Fruit fly (Drosophila melanogaster) whole organism, pupa: ENCODE results near the gene CG11836.

Source experiments
- CG10348 ChIP-seq: fragments of 200-800 bp; sonication (Bioruptor generic); IDR thresholded peaks from 2 replicates; pipeline ENCODE4 v1.3.6; 2022; ENCODE audit warnings: missing biosample characterization, missing genetic modification characterization
- CG12605 ChIP-seq: fragments of 200-800 bp; sonication (Bioruptor generic); IDR thresholded peaks from 2 replicates; pipeline ENCODE4 v1.3.6; 2022; ENCODE audit warnings: missing biosample characterization, missing genetic modification characterization
- CG13204 ChIP-seq: fragments of 200-800 bp; sonication (Bioruptor generic); optimal IDR thresholded peaks from 2 replicates; lab custom pipeline; 2018; ENCODE audit warnings: missing biosample characterization, mild to moderate bottlenecking, missing genetic modification characterization, moderate library complexity
- CG14655 ChIP-seq: fragments of 200-800 bp; sonication (Bioruptor generic); optimal IDR thresholded peaks from 3 replicates; lab custom pipeline; 2017; ENCODE audit warnings: mild to moderate bottlenecking, missing biosample characterization, missing genetic modification reagents, missing genetic modification characterization
- CG15710 ChIP-seq: fragments of 200-800 bp; sonication (Bioruptor generic); optimal IDR thresholded peaks from 2 replicates; lab custom pipeline; 2018; ENCODE audit warnings: missing biosample characterization, mild to moderate bottlenecking, missing genetic modification characterization, moderate library complexity
- CG17806 ChIP-seq: fragments of 200-800 bp; sonication (Bioruptor generic); optimal IDR thresholded peaks from 2 replicates; lab custom pipeline; 2018; ENCODE audit warnings: missing biosample characterization, mild to moderate bottlenecking, missing genetic modification characterization, moderate library complexity
- CG32121 ChIP-seq: fragments of 200-800 bp; sonication (Bioruptor generic); IDR thresholded peaks from 2 replicates; pipeline ENCODE4 v1.3.6; 2022; ENCODE audit warnings: missing biosample characterization, missing genetic modification characterization
- CG34367 ChIP-seq: fragments of 200-800 bp; sonication (Bioruptor generic); optimal IDR thresholded peaks from 2 replicates; lab custom pipeline; 2018; ENCODE audit warnings: missing biosample characterization, mild to moderate bottlenecking, missing genetic modification characterization
- CG4496 ChIP-seq: fragments of 200-800 bp; sonication (Bioruptor generic); IDR thresholded peaks from 3 replicates; pipeline ENCODE4 v1.3.6; 2022; ENCODE audit warnings: missing biosample characterization, missing genetic modification characterization
- CG8159 ChIP-seq: fragments of 200-800 bp; sonication (Bioruptor generic); optimal IDR thresholded peaks from 3 replicates; lab custom pipeline; 2018; ENCODE audit warnings: missing biosample characterization, mild to moderate bottlenecking, missing genetic modification characterization, moderate library complexity
- CG8301 ChIP-seq: fragments of 200-800 bp; sonication (Bioruptor generic); optimal IDR thresholded peaks from 2 replicates; lab custom pipeline; 2018; ENCODE audit warnings: missing biosample characterization, mild to moderate bottlenecking, missing genetic modification characterization
- CG9948 ChIP-seq: fragments of 200-800 bp; sonication (Bioruptor generic); optimal IDR thresholded peaks from 2 replicates; lab custom pipeline; 2018; ENCODE audit warnings: missing biosample characterization, mild to moderate bottlenecking, missing genetic modification characterization, moderate library complexity
- D1 ChIP-seq: fragments of 200-800 bp; sonication (Bioruptor generic); optimal IDR thresholded peaks from 2 replicates; lab custom pipeline; 2018; ENCODE audit warnings: missing biosample characterization, mild to moderate bottlenecking, missing genetic modification characterization, moderate library complexity
- EcR ChIP-seq: fragments of 200-800 bp; sonication (Bioruptor generic); optimal IDR thresholded peaks from 3 replicates; lab custom pipeline; 2019; ENCODE audit warnings: missing biosample characterization, missing genetic modification characterization, mild to moderate bottlenecking, moderate library complexity, missing genetic modification reagents
- Ets98B ChIP-seq: fragments of 200-800 bp; sonication (Bioruptor generic); IDR thresholded peaks from 2 replicates; pipeline ENCODE4 v1.3.6; 2022; ENCODE audit warnings: missing biosample characterization, missing genetic modification characterization
- Pif1A ChIP-seq: fragments of 200-800 bp; sonication (Bioruptor generic); optimal IDR thresholded peaks from 3 replicates; lab custom pipeline; 2016; ENCODE audit warnings: missing biosample characterization, missing genetic modification characterization
- Pif1B ChIP-seq: fragments of 200-800 bp; sonication (Bioruptor generic); optimal IDR thresholded peaks from 3 replicates; lab custom pipeline; 2016; ENCODE audit warnings: missing biosample characterization, missing genetic modification characterization
- Snoo ChIP-seq: fragments of 200-800 bp; sonication (Bioruptor generic); optimal IDR thresholded peaks from 3 replicates; lab custom pipeline; 2017; ENCODE audit warnings: missing biosample characterization, mild to moderate bottlenecking, missing genetic modification characterization, inconsistent platforms
- fd96Ca ChIP-seq: fragments of 200-800 bp; sonication (Bioruptor generic); IDR thresholded peaks from 3 replicates; pipeline ENCODE4 v1.3.6; 2022; ENCODE audit warnings: missing biosample characterization, missing genetic modification characterization
- gl ChIP-seq: fragments of 200-800 bp; sonication (Bioruptor generic); optimal IDR thresholded peaks from 2 replicates; lab custom pipeline; 2018; ENCODE audit warnings: missing biosample characterization, mild to moderate bottlenecking, missing genetic modification characterization
- rn ChIP-seq: fragments of 200-800 bp; sonication (Bioruptor generic); IDR thresholded peaks from 2 replicates; pipeline ENCODE4 v1.3.6; 2022; ENCODE audit warnings: missing biosample characterization, missing genetic modification characterization

Gene CG11836

DNA sequence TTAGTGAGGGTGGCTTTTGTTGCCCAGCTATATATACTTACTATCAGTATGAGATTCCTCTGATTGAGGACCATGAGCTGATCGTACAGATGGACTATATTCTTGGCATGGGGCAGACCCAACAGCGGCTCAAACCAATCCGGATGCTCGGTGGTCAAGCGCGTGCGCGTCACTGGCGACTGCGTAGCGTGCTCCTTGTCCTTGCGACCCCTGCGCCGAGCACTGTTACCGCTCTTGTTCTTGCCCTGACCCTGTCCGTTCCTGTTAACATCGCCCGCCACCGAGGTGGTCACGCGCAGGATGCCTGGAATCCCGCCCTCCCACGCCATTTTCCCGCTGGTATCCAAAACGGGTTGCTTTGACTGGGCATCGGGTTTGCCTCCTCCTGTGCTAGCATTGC, 38.2 kb upstream of the CG11836 start:
- TF ChIP-seq CG13204 (GFP tag; lab: Kevin White, UChicago) (no peak), CG12605 (no peak), CG14655 (GFP tag; lab: Kevin White, UChicago) (no peak), fd96Ca (GFP tag; lab: Robert Waterston, UW) (no peak), Pif1B (GFP tag; lab: Kevin White, UChicago) (no peak), gl (tag; lab: Kevin White, UChicago) (no peak), CG32121 (no peak), Snoo (tag; lab: Kevin White, UChicago) (no peak), CG15710 (tag; lab: Kevin White, UChicago) (no peak)

- no peak for TF ChIP-seq CG10348
- no peak for TF ChIP-seq Pif1B (GFP tag; lab: Kevin White, UChicago)
- no peak for TF ChIP-seq CG34367 (tag; lab: Kevin White, UChicago)
- no peak for TF ChIP-seq CG8301
- TF ChIP-seq CG32121, result no peak
- TF ChIP-seq rn (GFP tag; lab: Robert Waterston, UW), result no peak
- no peak for TF ChIP-seq CG17806
- no peak for TF ChIP-seq Ets98B (GFP tag; lab: Robert Waterston, UW)
- TF ChIP-seq CG8159, result no peak
- no peak for TF ChIP-seq D1 (tag; lab: Kevin White, UChicago)
- no peak for TF ChIP-seq Snoo (tag; lab: Kevin White, UChicago)
- no peak for TF ChIP-seq CG15710 (tag; lab: Kevin White, UChicago)
- no peak for TF ChIP-seq CG12605
These were observed 37.8 kb upstream of the CG11836 start, which contains the start of gene Smg6 for dm6 chr3R:25033142-25033586. Gene Smg6 (minus strand): TSS chr3R:25033465.

dm6 chr3R:25036644-25037043, 34.3 kb upstream of the CG11836 start, which contains the start of gene CG31115:
Gene CG31115 (plus strand): TSS chr3R:25036944.
- no peak for TF ChIP-seq CG4496
- no peak for TF ChIP-seq fd96Ca (GFP tag; lab: Robert Waterston, UW)
- no peak for TF ChIP-seq rn (GFP tag; lab: Robert Waterston, UW)
- no peak for TF ChIP-seq Pif1B (GFP tag; lab: Kevin White, UChicago)
- TF ChIP-seq CG15710 (tag; lab: Kevin White, UChicago), result no peak
- TF ChIP-seq CG13204 (GFP tag; lab: Kevin White, UChicago), result no peak
- no peak for TF ChIP-seq CG14655 (GFP tag; lab: Kevin White, UChicago)
- TF ChIP-seq CG32121, result no peak
- TF ChIP-seq CG12605, result no peak
- TF ChIP-seq EcR, result no peak

DNA sequence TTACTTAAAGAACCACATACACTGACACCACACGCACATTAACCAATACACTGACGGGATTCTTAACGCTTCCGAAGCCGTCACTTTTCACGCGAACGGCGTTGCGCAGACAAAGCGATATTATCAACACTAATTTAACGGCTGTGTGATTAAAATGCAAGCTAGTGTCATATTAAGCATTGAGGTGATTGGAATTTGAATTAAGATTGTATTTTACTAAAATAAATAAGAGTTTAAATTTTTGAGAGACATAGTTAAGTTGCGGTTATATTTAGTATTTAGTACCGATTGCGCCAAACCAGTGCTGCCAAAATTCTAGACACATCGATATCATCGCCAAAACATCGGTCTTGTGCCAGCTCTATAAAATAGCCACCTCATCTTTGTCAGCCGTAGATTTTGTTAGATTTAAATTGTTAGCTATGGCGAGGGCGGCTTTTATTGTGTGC, 31.9 kb upstream of the CG11836 start, which contains the start of the genes Ythdf and bai:
Gene Ythdf, minus strand, starts transcription at position 222 of the 449 bp plus-strand sequence.
Gene bai, plus strand, starts transcription at position 347 of the 449 bp plus-strand sequence.
- TF ChIP-seq rn (GFP tag; lab: Robert Waterston, UW) (no peak), Pif1A (GFP tag; lab: Kevin White, UChicago) (no peak), CG9948 (tag; lab: Kevin White, UChicago) (peak; percentile 72), Ets98B (GFP tag; lab: Robert Waterston, UW) (no peak), CG32121 (no peak)

DNA sequence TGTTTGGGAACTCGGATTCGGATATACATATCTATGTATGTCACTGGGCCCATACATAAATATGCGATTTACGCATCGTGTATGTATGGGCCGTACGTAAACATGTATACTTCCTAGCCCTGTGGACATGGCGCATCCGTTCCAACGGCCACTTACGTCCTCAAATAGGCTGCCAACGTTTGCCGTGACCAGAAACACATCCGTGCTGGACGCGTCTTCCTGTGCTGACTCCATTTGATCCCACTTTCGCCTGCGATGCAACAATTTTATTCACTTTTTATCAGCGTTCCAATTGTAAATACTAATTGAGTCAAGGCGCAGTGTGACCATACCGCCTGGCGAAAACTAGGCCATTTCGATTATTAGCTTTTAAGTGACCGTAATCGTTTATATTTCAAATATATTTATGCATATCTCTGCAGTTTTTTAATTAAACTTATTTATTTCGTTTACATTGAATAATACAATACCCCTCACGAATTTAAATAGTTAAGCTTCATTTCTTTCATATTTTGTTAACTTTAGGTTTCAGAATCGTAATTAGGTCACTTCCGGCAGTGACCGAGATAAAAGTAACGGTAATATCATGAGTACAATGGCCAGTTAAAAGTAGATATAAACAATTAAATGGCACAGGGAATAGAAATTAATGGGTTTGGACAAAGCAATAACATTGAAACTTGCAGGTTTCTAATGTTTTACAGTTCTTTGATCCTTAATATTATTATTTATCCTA, 25.9 kb upstream of the CG11836 start, which contains the start of gene 5PtaseI:
Gene 5PtaseI, minus strand, starts transcription at position 336 of the 736 bp plus-strand sequence.
- TF ChIP-seq Pif1A (GFP tag; lab: Kevin White, UChicago) (no peak), CG14655 (GFP tag; lab: Kevin White, UChicago) (no peak), CG9948 (tag; lab: Kevin White, UChicago) (no peak), Ets98B (GFP tag; lab: Robert Waterston, UW) (no peak), CG13204 (GFP tag; lab: Kevin White, UChicago) (no peak), CG34367 (tag; lab: Kevin White, UChicago) (no peak), CG8159 (no peak), Snoo (tag; lab: Kevin White, UChicago) (no peak), CG17806 (no peak), Pif1B (GFP tag; lab: Kevin White, UChicago) (no peak), CG8301 (no peak), rn (GFP tag; lab: Robert Waterston, UW) (no peak), CG4496 (no peak), gl (tag; lab: Kevin White, UChicago) (no peak), D1 (tag; lab: Kevin White, UChicago) (no peak), CG15710 (tag; lab: Kevin White, UChicago) (no peak), CG32121 (no peak)
- TF ChIP-seq, all 21 proteins: peak for 0

DNA sequence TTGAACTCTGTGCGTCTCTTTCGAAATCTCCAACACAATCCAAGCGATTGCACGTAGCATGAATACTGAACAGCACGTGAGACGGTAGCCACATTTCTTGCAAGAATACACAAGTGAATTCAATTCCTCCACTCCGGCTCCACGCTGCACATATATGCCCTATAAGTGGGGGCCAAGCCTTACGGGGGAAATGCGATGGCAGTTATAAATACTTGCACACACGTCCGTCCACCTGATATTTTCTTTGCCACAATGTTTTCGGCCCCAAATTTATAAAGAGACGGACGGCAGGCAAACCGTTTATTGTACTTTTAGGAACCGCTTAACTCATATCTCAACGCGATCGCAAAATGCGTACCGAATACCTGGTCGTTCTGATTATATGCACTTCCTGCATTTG, 24.9 kb upstream of the CG11836 start, which contains the start of gene CG11786:
Gene CG11786, plus strand, starts transcription at position 301 of the 400 bp plus-strand sequence.
- TF ChIP-seq CG12605, result no peak
- no peak for TF ChIP-seq CG9948 (tag; lab: Kevin White, UChicago)
- TF ChIP-seq CG14655 (GFP tag; lab: Kevin White, UChicago), result no peak
- TF ChIP-seq rn (GFP tag; lab: Robert Waterston, UW), result no peak
- no peak for TF ChIP-seq CG34367 (tag; lab: Kevin White, UChicago)
- TF ChIP-seq CG4496, result no peak
- TF ChIP-seq Ets98B (GFP tag; lab: Robert Waterston, UW), result no peak
